Worm (Caenorhabditis elegans): ENCODE data around the gene Y44A6D.5.

ce11 chrV:20785848-20786225, 17.0 kb downstream of the Y44A6D.5 start:
- TF ChIP-seq tab-1 (GFP tag; IDR thresholded peaks at IDR 0.05) (no peak), ztf-23 (GFP tag; IDR thresholded peaks at IDR 0.05) (no peak), klf-2 (GFP tag; conservative IDR thresholded peaks at IDR 0.05) (no peak), flt-1 (GFP tag; IDR thresholded peaks at IDR 0.05) (no peak), med-1 (GFP tag; optimal IDR thresholded peaks at IDR 0.05; ENCODE audit: insufficient read depth) (no peak), T22C8.4 (GFP tag; IDR thresholded peaks at IDR 0.05) (no peak), cog-1 (tag; optimal IDR thresholded peaks at IDR 0.05) (no peak)

Measured in whole organism, midembryonic.